Worm (Caenorhabditis elegans) whole organism, L1 larva: ENCODE results near the gene R03G5.6.
A peak's percentile ranks its signal among the peaks of the same experiment; 100 is the strongest.

Experiments used
- alr-1 ChIP-seq: fragments of 200-800 bp; sonication (Bioruptor generic); optimal IDR thresholded peaks from 2 replicates; lab custom pipeline; 2018; ENCODE audit warnings: borderline replicate concordance, mild to moderate bottlenecking, missing genetic modification characterization, missing compliant biosample characterization
- fos-1 ChIP-seq: fragments of 150-350 bp; optimal IDR thresholded peaks from 2 replicates; lab custom pipeline; 2014; ENCODE audit warnings: missing biosample characterization, missing genetic modification characterization
- rnt-1 ChIP-seq: sonication (generic microtip); optimal IDR thresholded peaks from 2 replicates; lab custom pipeline; 2016; ENCODE audit warnings: mild to moderate bottlenecking, missing genetic modification characterization, moderate library complexity, missing compliant biosample characterization
- unc-62 ChIP-seq: fragments of 150-350 bp; optimal IDR thresholded peaks from 2 replicates; lab custom pipeline; 2014; ENCODE audit warnings: missing biosample characterization, missing genetic modification reagents, missing genetic modification characterization

- TF ChIP-seq fos-1 (tag; lab: Kevin White, UChicago) (peak; percentile 7), alr-1 (no peak), rnt-1 (tag; lab: Kevin White, UChicago) (peak; percentile 36), unc-62 (GFP tag; lab: Kevin White, UChicago) (no peak)
These were observed 9.0 kb upstream of the R03G5.6 start for ce11 chrX:7825707-7826106.
